Worm (Caenorhabditis elegans): ENCODE results near the gene eak-3.

The eak-3 gene

DNA sequence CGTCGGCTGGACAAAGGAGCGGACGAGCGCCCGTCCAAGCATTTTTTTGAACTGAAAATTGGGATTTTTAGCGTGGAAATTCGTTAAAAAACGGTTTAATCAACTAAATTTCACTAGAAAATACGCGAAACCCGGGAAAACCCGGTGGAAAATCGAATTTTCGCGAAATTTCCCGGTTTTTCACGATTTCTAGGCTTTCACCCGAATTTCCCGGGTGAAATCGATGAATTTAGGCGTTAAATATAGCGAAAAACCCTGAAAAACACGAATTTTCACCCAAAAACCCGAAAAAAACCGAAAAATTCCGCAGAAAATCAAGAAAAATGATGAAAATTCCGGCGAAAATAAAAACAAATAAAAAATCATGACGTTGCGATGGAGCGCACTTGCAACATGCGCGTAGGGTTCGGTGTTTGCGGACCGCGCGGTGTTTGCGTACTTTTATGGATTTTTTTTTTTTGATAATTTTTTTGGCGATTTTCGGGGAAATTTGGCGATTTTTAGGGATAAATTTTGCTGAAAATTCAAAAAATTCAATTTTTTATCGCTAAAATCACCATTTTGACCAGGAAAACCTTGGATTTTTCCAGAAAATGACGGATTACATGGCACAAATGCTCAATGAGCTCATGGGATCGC lies 25.7 kb upstream of the eak-3 start, which contains the start of the genes mrpl-45 and Y119D3B.12 (continued):
- TF ChIP-seq fkh-3 (tag; optimal IDR thresholded peaks at IDR 0.05) (no peak), tbx-9 (tag; optimal IDR thresholded peaks at IDR 0.05; ENCODE audit: borderline replicate concordance) (no peak), lag-1 (GFP tag; IDR thresholded peaks at IDR 0.05) (no peak), madf-10 (tag; optimal IDR thresholded peaks at IDR 0.05) (no peak), F23B12.7 (tag; optimal IDR thresholded peaks at IDR 0.05; ENCODE audit: insufficient read depth) (peak; percentile 46), cebp-2 (GFP tag; IDR thresholded peaks at IDR 0.05) (no peak), F22D6.2 (tag; optimal IDR thresholded peaks at IDR 0.05) (no peak), sea-2 (GFP tag; IDR thresholded peaks at IDR 0.05) (no peak), hsf-1 (GFP tag; IDR thresholded peaks at IDR 0.05) (no peak), lsl-1 (GFP tag; optimal IDR thresholded peaks at IDR 0.05) (peak; percentile 52), rpc-1 (optimal IDR thresholded peaks at IDR 0.05) (no peak), rpc-1 (tag; optimal IDR thresholded peaks at IDR 0.05) (no peak), snpc-1.3 (tag; optimal IDR thresholded peaks at IDR 0.05; ENCODE audit: insufficient read depth) (peak; percentile 63), B0336.3 (GFP tag; IDR thresholded peaks at IDR 0.05) (0 out of 2 replicates have a peak, but pooled peaks have one; percentile 49), hlh-26 (GFP tag; conservative IDR thresholded peaks at IDR 0.05) (no peak), dpff-1 (tag; optimal IDR thresholded peaks at IDR 0.05) (no peak), attf-3 (GFP tag; conservative IDR thresholded peaks at IDR 0.05) (no peak), B0261.1 (tag; optimal IDR thresholded peaks at IDR 0.05) (no peak), lir-1 (GFP tag; conservative IDR thresholded peaks at IDR 0.05) (0 out of 2 replicates have a peak, but pooled peaks have one; percentile 15), ekl-4 (GFP tag; IDR thresholded peaks at IDR 0.05) (0 out of 2 replicates have a peak, but pooled peaks have one; percentile 55), nhr-27 (tag; optimal IDR thresholded peaks at IDR 0.05) (no peak), nhr-179 (tag; optimal IDR thresholded peaks at IDR 0.05) (no peak), lsy-27 (tag; optimal IDR thresholded peaks at IDR 0.05; ENCODE audit: borderline replicate concordance, insufficient read depth) (no peak), ztf-18 (tag; optimal IDR thresholded peaks at IDR 0.05) (no peak), F37B4.10 (GFP tag; IDR thresholded peaks at IDR 0.05) (no peak), nhr-80 (tag; optimal IDR thresholded peaks at IDR 0.05) (peak; percentile 11), ztf-25 (GFP tag; IDR thresholded peaks at IDR 0.05) (no peak), B0035.1 (tag; optimal IDR thresholded peaks at IDR 0.05) (no peak), F39B2.1 (GFP tag; IDR thresholded peaks at IDR 0.05) (no peak), cebp-1 (GFP tag; IDR thresholded peaks at IDR 0.05) (no peak), cebp-1 (tag; optimal IDR thresholded peaks at IDR 0.05) (peak; percentile 68), efl-1 (GFP tag; optimal IDR thresholded peaks at IDR 0.05) (peak; percentile 53), hrde-1 (tag; optimal IDR thresholded peaks at IDR 0.05; ENCODE audit: borderline replicate concordance) (no peak), nfya-1 (tag; optimal IDR thresholded peaks at IDR 0.05; ENCODE audit: borderline replicate concordance, insufficient read depth) (no peak), lin-26 (GFP tag; IDR thresholded peaks at IDR 0.05) (no peak), F57C9.4 (tag; optimal IDR thresholded peaks at IDR 0.05) (no peak), C17E4.6 (GFP tag; IDR thresholded peaks at IDR 0.05) (no peak), rec-8 (tag; optimal IDR thresholded peaks at IDR 0.05) (no peak), dpl-1 (GFP tag; optimal IDR thresholded peaks at IDR 0.05) (peak; percentile 5), nfyb-1 (GFP tag; IDR thresholded peaks at IDR 0.05) (peak; percentile 71), ztf-6 (GFP tag; IDR thresholded peaks at IDR 0.05) (no peak), ceh-58 (GFP tag; IDR thresholded peaks at IDR 0.05) (no peak), nhr-120 (GFP tag; IDR thresholded peaks at IDR 0.05) (no peak), zim-3 (tag; optimal IDR thresholded peaks at IDR 0.05) (no peak), F52B5.7 (tag; optimal IDR thresholded peaks at IDR 0.05) (no peak), K11D2.4 (GFP tag; IDR thresholded peaks at IDR 0.05) (peak; percentile 74), ztf-26 (tag; optimal IDR thresholded peaks at IDR 0.05) (no peak)
